ENCODE assay signal across 4 fruit fly cellular contexts in genomic region chrX:9476908-9477307, dm6.
TF ChIP-seq lines count a peak whose summit lies in the region.

No protein-coding gene starts in this region.

TF ChIP-seq in whole organism, adult, 20 proteins besides CTCF, POLR2A, EP300 and RAD21:
- peak; percentile 95 for TF ChIP-seq tj (GFP tag; optimal IDR thresholded peaks at IDR 0.05; lab: Kevin White, UChicago)
- TF ChIP-seq kay (GFP tag; lab: Kevin White, UChicago; ENCODE audit: borderline replicate concordance) = no peak
- no peak for TF ChIP-seq toe (GFP tag; optimal IDR thresholded peaks at IDR 0.05; lab: Kevin White, UChicago)

TF ChIP-seq in whole organism, prepupa, 60 proteins besides CTCF, POLR2A, EP300 and RAD21 (continues in another document):
- peak; percentile 45 for TF ChIP-seq Ets96B (tag; optimal IDR thresholded peaks at IDR 0.05; lab: Kevin White, UChicago)
- TF ChIP-seq cyc (GFP tag; optimal IDR thresholded peaks at IDR 0.05; lab: Kevin White, UChicago) = no peak
- TF ChIP-seq OdsH (GFP tag; optimal IDR thresholded peaks at IDR 0.05; lab: Kevin White, UChicago) = peak; percentile 4
- peak; percentile 15 for TF ChIP-seq Eip75B (GFP tag; optimal IDR thresholded peaks at IDR 0.05; lab: Kevin White, UChicago)
- TF ChIP-seq Hr38 (GFP tag; optimal IDR thresholded peaks at IDR 0.05; lab: Kevin White, UChicago) = no peak
- peak; percentile 18 for TF ChIP-seq CG3919 (GFP tag; optimal IDR thresholded peaks at IDR 0.05; lab: Kevin White, UChicago)
- peak; percentile 16 for TF ChIP-seq CG9139 (GFP tag; optimal IDR thresholded peaks at IDR 0.05; lab: Kevin White, UChicago)
- no peak for TF ChIP-seq CG31627 (GFP tag; optimal IDR thresholded peaks at IDR 0.05; lab: Kevin White, UChicago)
- no peak for TF ChIP-seq Sox14 (GFP tag; optimal IDR thresholded peaks at IDR 0.05; lab: Kevin White, UChicago)
- TF ChIP-seq CG8119 (GFP tag; IDR thresholded peaks at IDR 0.05; lab: Robert Waterston, UW) = peak; percentile 39; the same call in 1 of the 3 replicates
- no peak for TF ChIP-seq CG7368 (GFP tag; optimal IDR thresholded peaks at IDR 0.05; lab: Kevin White, UChicago)
- TF ChIP-seq CG10631 (GFP tag; optimal IDR thresholded peaks at IDR 0.05; lab: Kevin White, UChicago) = peak; percentile 33
- TF ChIP-seq fd59A (GFP tag; optimal IDR thresholded peaks at IDR 0.05; lab: Kevin White, UChicago) = no peak
- TF ChIP-seq Met (GFP tag; optimal IDR thresholded peaks at IDR 0.05; lab: Kevin White, UChicago) = peak; percentile 15
- peak; percentile 15 for TF ChIP-seq CG6808 (GFP tag; optimal IDR thresholded peaks at IDR 0.05; lab: Kevin White, UChicago)
- TF ChIP-seq lz (GFP tag; optimal IDR thresholded peaks at IDR 0.05; lab: Kevin White, UChicago) = no peak
- TF ChIP-seq CG8632 (GFP tag; optimal IDR thresholded peaks at IDR 0.05; lab: Kevin White, UChicago) = peak; percentile 18
- TF ChIP-seq pdm3 (GFP tag; optimal IDR thresholded peaks at IDR 0.05; lab: Kevin White, UChicago) = peak; percentile 19
- TF ChIP-seq CG11902 (GFP tag; optimal IDR thresholded peaks at IDR 0.05; lab: Kevin White, UChicago) = no peak
- no peak for TF ChIP-seq salr (GFP tag; optimal IDR thresholded peaks at IDR 0.05; lab: Kevin White, UChicago)
- TF ChIP-seq fkh (GFP tag; optimal IDR thresholded peaks at IDR 0.05; lab: Kevin White, UChicago) = no peak
- TF ChIP-seq Eip93F (GFP tag; optimal IDR thresholded peaks at IDR 0.05; lab: Kevin White, UChicago) = no peak
- no peak for TF ChIP-seq Lpt (GFP tag; optimal IDR thresholded peaks at IDR 0.05; lab: Kevin White, UChicago)
- TF ChIP-seq acj6 (GFP tag; optimal IDR thresholded peaks at IDR 0.05; lab: Kevin White, UChicago) = peak; percentile 38
- TF ChIP-seq CG11294 (GFP tag; IDR thresholded peaks at IDR 0.05; lab: Robert Waterston, UW) = no peak
- TF ChIP-seq Hr4 (GFP tag; optimal IDR thresholded peaks at IDR 0.05; lab: Kevin White, UChicago) = no peak
- TF ChIP-seq Sox102F (GFP tag; optimal IDR thresholded peaks at IDR 0.05; lab: Kevin White, UChicago) = no peak
- no peak for TF ChIP-seq CG11762 (GFP tag; optimal IDR thresholded peaks at IDR 0.05; lab: Kevin White, UChicago; ENCODE audit: insufficient read depth)
- TF ChIP-seq CG34406 (GFP tag; optimal IDR thresholded peaks at IDR 0.05; lab: Kevin White, UChicago) = peak; percentile 4
- TF ChIP-seq Gug (GFP tag; IDR thresholded peaks at IDR 0.05; lab: Robert Waterston, UW) = no peak

TF ChIP-seq in whole organism, pupa, 21 proteins besides CTCF, POLR2A, EP300 and RAD21:
- peak; percentile 36 for TF ChIP-seq CG9948 (tag; optimal IDR thresholded peaks at IDR 0.05; lab: Kevin White, UChicago)
- peak; percentile 42 for TF ChIP-seq CG14655 (GFP tag; optimal IDR thresholded peaks at IDR 0.05; lab: Kevin White, UChicago)
- peak; percentile 19 for TF ChIP-seq CG8301 (tag; optimal IDR thresholded peaks at IDR 0.05; lab: Kevin White, UChicago)
- no peak for TF ChIP-seq CG10348 (GFP tag; IDR thresholded peaks at IDR 0.05; lab: Robert Waterston, UW)
- peak; percentile 39 for TF ChIP-seq CG17806 (tag; optimal IDR thresholded peaks at IDR 0.05; lab: Kevin White, UChicago)
- TF ChIP-seq CG15710 (tag; optimal IDR thresholded peaks at IDR 0.05; lab: Kevin White, UChicago) = peak; percentile 31
- no peak for TF ChIP-seq Ets98B (GFP tag; IDR thresholded peaks at IDR 0.05; lab: Robert Waterston, UW)
- TF ChIP-seq Pif1B (GFP tag; optimal IDR thresholded peaks at IDR 0.05; lab: Kevin White, UChicago) = no peak
- peak; percentile 66 for TF ChIP-seq CG8159 (tag; optimal IDR thresholded peaks at IDR 0.05; lab: Kevin White, UChicago)

TF ChIP-seq in whole organism, wandering third instar larva, 38 proteins besides CTCF, POLR2A, EP300 and RAD21:
- TF ChIP-seq foxo (GFP tag; optimal IDR thresholded peaks at IDR 0.05; lab: Kevin White, UChicago) (peak in 1 of 2 experiments; percentile 5), Sp1 (GFP tag; optimal IDR thresholded peaks at IDR 0.05; lab: Kevin White, UChicago) (peak; percentile 35), psq (GFP tag; optimal IDR thresholded peaks at IDR 0.05; lab: Kevin White, UChicago) (peak; percentile 53), br (GFP tag; optimal IDR thresholded peaks at IDR 0.05; lab: Kevin White, UChicago) (no peak), rgr (GFP tag; optimal IDR thresholded peaks at IDR 0.05; lab: Kevin White, UChicago) (peak; percentile 22), HLH106 (tag; optimal IDR thresholded peaks at IDR 0.05; lab: Kevin White, UChicago) (peak; percentile 23), CrebA (GFP tag; optimal IDR thresholded peaks at IDR 0.05; lab: Kevin White, UChicago; ENCODE audit: borderline replicate concordance) (no peak), h (GFP tag; optimal IDR thresholded peaks at IDR 0.05; lab: Kevin White, UChicago) (peak; percentile 7)
TF ChIP-seq in whole organism, wandering third instar larva: peak in this region for 6.
